Fruit fly (Drosophila melanogaster) whole organism, wandering third instar larva: ENCODE data around the gene CG15145.

ENCODE experiments used
- Abd-B ChIP-seq: fragments of >200 bp; optimal IDR thresholded peaks from 2 replicates; lab custom pipeline; 2017; ENCODE audit warnings: missing biosample characterization, missing genetic modification characterization
- CG9705 ChIP-seq: fragments of 200-800 bp; sonication (Bioruptor generic); optimal IDR thresholded peaks from 2 replicates; lab custom pipeline; 2018; ENCODE audit warnings: missing biosample characterization, mild to moderate bottlenecking, missing genetic modification characterization
- Dfd ChIP-seq: fragments of >200 bp; optimal IDR thresholded peaks from 2 replicates; lab custom pipeline; 2017; ENCODE audit warnings: missing biosample characterization, missing genetic modification characterization
- GATAd ChIP-seq: sonication (Bioruptor generic); optimal IDR thresholded peaks from 2 replicates; lab custom pipeline; 2016; ENCODE audit warnings: missing biosample characterization, missing genetic modification characterization
- HLH106 ChIP-seq: fragments of 200-800 bp; optimal IDR thresholded peaks from 3 replicates; lab custom pipeline; 2019; ENCODE audit warnings: missing biosample characterization, mild to moderate bottlenecking, missing genetic modification characterization, moderate library complexity
- Hnf4 ChIP-seq: fragments of 200-800 bp; sonication (Bioruptor generic); optimal IDR thresholded peaks from 2 replicates; lab custom pipeline; 2016; ENCODE audit warnings: missing biosample characterization, mild to moderate bottlenecking, missing genetic modification characterization
- Hr83 ChIP-seq: fragments of 200-300 bp; sonication (Bioruptor generic); optimal IDR thresholded peaks from 2 replicates; lab custom pipeline; 2016; ENCODE audit warnings: missing biosample characterization, mild to moderate bottlenecking, missing genetic modification characterization, moderate library complexity; ENCODE audit not compliant: poor library complexity, severe bottlenecking
- Jra ChIP-seq: sonication (Bioruptor generic); optimal IDR thresholded peaks from 2 replicates; lab custom pipeline; 2016; ENCODE audit warnings: missing biosample characterization, missing genetic modification characterization
- Mio ChIP-seq: sonication (Bioruptor generic); optimal IDR thresholded peaks from 2 replicates; lab custom pipeline; 2016; ENCODE audit warnings: missing biosample characterization, missing genetic modification characterization
- Myc ChIP-seq: fragments of >200 bp; optimal IDR thresholded peaks from 2 replicates; lab custom pipeline; 2017
- N ChIP-seq: fragments of >200 bp; optimal IDR thresholded peaks from 2 replicates; lab custom pipeline; 2018; ENCODE audit warnings: missing biosample characterization, missing external identifiers, missing genetic modification characterization
- OdsH ChIP-seq: fragments of 200-800 bp; sonication (Bioruptor generic); optimal IDR thresholded peaks from 2 replicates; lab custom pipeline; 2016; ENCODE audit warnings: missing biosample characterization, mild to moderate bottlenecking, missing genetic modification characterization
- Rel ChIP-seq, 2 experiments: fragments of 200-800 bp; sonication (Bioruptor generic) in 1 of 2; optimal IDR thresholded peaks; 2 replicates in 1 of 2; 3 replicates in 1 of 2; lab custom pipeline; 2016 to 2019; ENCODE audit warnings: mild to moderate bottlenecking in 2 of 2, missing biosample characterization in 2 of 2, missing genetic modification characterization in 2 of 2, moderate library complexity in 1 of 2
- Sp1 ChIP-seq: fragments of 200-800 bp; sonication (Bioruptor generic); optimal IDR thresholded peaks from 3 replicates; lab custom pipeline; 2019; ENCODE audit warnings: missing biosample characterization, mild to moderate bottlenecking, missing genetic modification characterization, moderate library complexity
- Vsx2 ChIP-seq: fragments of 200-300, 225-300 bp; sonication (Bioruptor generic); optimal IDR thresholded peaks from 2 replicates; lab custom pipeline; 2018; ENCODE audit warnings: missing biosample characterization, missing genetic modification characterization; ENCODE audit not compliant: partially characterized antibody
- br ChIP-seq: fragments of 200-800 bp; sonication (Bioruptor generic); optimal IDR thresholded peaks from 2 replicates; lab custom pipeline; 2016; ENCODE audit warnings: missing biosample characterization, missing genetic modification characterization
- brk ChIP-seq: fragments of 200-800 bp; sonication (Bioruptor generic); optimal IDR thresholded peaks from 2 replicates; lab custom pipeline; 2016; ENCODE audit warnings: missing biosample characterization, mild to moderate bottlenecking, missing genetic modification characterization
- dl ChIP-seq, 2 experiments: fragments of 175-275, 200-275 bp in 1 of 2; fragments of 200-275 bp in 1 of 2; sonication (Bioruptor generic); optimal IDR thresholded peaks; lab custom pipeline; 2018; ENCODE audit warnings: mild to moderate bottlenecking in 2 of 2, missing biosample characterization in 2 of 2, missing genetic modification characterization in 2 of 2, moderate library complexity in 2 of 2; ENCODE audit not compliant: partially characterized antibody in 2 of 2, insufficient read depth in 1 of 2
- dmrt93B ChIP-seq: fragments of 200-800 bp; sonication (Bioruptor generic); optimal IDR thresholded peaks from 2 replicates; lab custom pipeline; 2018; ENCODE audit warnings: missing biosample characterization, mild to moderate bottlenecking, missing genetic modification characterization
- dsf ChIP-seq: sonication (Bioruptor generic); optimal IDR thresholded peaks from 2 replicates; lab custom pipeline; 2016; ENCODE audit warnings: missing biosample characterization, missing genetic modification characterization, borderline replicate concordance
- ey ChIP-seq: fragments of 200-800 bp; sonication (Bioruptor generic); optimal IDR thresholded peaks from 2 replicates; lab custom pipeline; 2016; ENCODE audit warnings: missing biosample characterization, missing genetic modification characterization
- foxo ChIP-seq, 2 experiments: fragments of 200-800 bp; sonication (Bioruptor generic); optimal IDR thresholded peaks; 2 replicates in 1 of 2; 3 replicates in 1 of 2; lab custom pipeline; 2016 to 2017; ENCODE audit warnings: missing biosample characterization in 2 of 2, missing genetic modification characterization in 2 of 2
- fru ChIP-seq: fragments of 200-800 bp; sonication (Bioruptor generic); optimal IDR thresholded peaks from 3 replicates; lab custom pipeline; 2016; ENCODE audit warnings: missing biosample characterization, mild to moderate bottlenecking, missing genetic modification characterization
- h ChIP-seq: fragments of 200-800 bp; sonication (Bioruptor generic); optimal IDR thresholded peaks from 3 replicates; lab custom pipeline; 2016; ENCODE audit warnings: missing biosample characterization, mild to moderate bottlenecking, missing genetic modification characterization
- jim ChIP-seq: fragments of 175-275, 200-325 bp; sonication (Bioruptor generic); optimal IDR thresholded peaks from 2 replicates; lab custom pipeline; 2016; ENCODE audit warnings: missing biosample characterization, mild to moderate bottlenecking, missing genetic modification characterization
- lola ChIP-seq: fragments of >200 bp; optimal IDR thresholded peaks from 2 replicates; lab custom pipeline; 2017; ENCODE audit warnings: missing biosample characterization, missing genetic modification characterization
- rgr ChIP-seq: fragments of 200-800 bp; sonication (Bioruptor generic); optimal IDR thresholded peaks from 3 replicates; lab custom pipeline; 2016; ENCODE audit warnings: missing biosample characterization, mild to moderate bottlenecking, missing genetic modification characterization
- sage ChIP-seq: fragments of 200-800 bp; sonication (Bioruptor generic); optimal IDR thresholded peaks from 2 replicates; lab custom pipeline; 2016; ENCODE audit warnings: missing biosample characterization, mild to moderate bottlenecking, missing genetic modification characterization
- sv ChIP-seq: fragments of 200-800 bp; sonication (Bioruptor generic); optimal IDR thresholded peaks from 3 replicates; lab custom pipeline; 2016; ENCODE audit warnings: missing biosample characterization, missing genetic modification characterization
- tai ChIP-seq: sonication (Bioruptor generic); optimal IDR thresholded peaks from 2 replicates; lab custom pipeline; 2016; ENCODE audit warnings: missing biosample characterization, missing genetic modification characterization
- woc ChIP-seq: sonication (Bioruptor generic); optimal IDR thresholded peaks from 2 replicates; lab custom pipeline; 2016; ENCODE audit warnings: missing biosample characterization, mild to moderate bottlenecking, missing genetic modification characterization

The CG15145 gene

DNA sequence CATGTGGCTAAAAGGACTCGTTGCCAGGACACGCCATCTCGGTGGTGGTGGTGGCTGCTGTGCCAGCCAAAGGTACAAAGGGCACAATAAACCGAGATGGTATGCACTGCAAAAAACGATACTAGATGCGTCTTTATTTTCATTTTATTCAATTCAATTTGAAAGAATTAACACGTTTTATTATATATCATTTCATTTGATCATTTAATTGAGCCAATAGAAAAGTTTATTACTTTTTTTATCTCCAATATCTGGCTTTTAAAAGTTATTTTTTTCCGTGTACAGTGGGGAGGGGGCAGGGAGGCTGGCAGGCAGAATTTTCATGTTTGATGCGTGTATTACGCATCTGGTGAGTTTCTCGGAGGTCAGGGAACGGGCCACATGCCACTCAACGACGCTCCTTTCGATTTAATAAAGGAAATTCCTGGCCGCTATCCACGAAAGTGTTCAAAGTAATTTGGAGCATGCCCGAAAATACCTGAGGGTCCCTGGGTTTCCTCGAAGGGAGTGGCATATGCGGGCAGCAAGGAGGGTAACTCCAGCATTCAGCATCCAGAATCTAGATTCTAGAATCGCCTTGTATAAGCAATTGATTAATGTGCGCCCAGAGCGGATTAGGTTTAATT is 17.8 kb downstream of the CG15145 start:
- TF ChIP-seq h (GFP tag; lab: Kevin White, UChicago) (peak; percentile 79), rgr (GFP tag; lab: Kevin White, UChicago) (peak; percentile 75), dmrt93B (GFP tag; lab: Kevin White, UChicago) (peak; percentile 57), sv (peak; percentile 63), Jra (GFP tag; lab: Kevin White, UChicago) (peak; percentile 37), sage (GFP tag; lab: Kevin White, UChicago) (no peak), OdsH (GFP tag; lab: Kevin White, UChicago) (peak; percentile 70), CG9705 (no peak), Abd-B (GFP tag; lab: Kevin White, UChicago) (no peak), foxo (GFP tag; optimal IDR thresholded peaks at IDR 0.05; lab: Kevin White, UChicago) (peak in 1 of 2 experiments; percentile 75), woc (GFP tag; lab: Kevin White, UChicago) (peak; percentile 52), dl (GFP tag; optimal IDR thresholded peaks at IDR 0.05; lab: Kevin White, UChicago; ENCODE audit: insufficient read depth in 1 of 2, partially characterized antibody in 2 of 2) (no peak), N (GFP tag; lab: Kevin White, UChicago) (no peak), HLH106 (tag; lab: Kevin White, UChicago) (peak; percentile 83), Hnf4 (GFP tag; lab: Kevin White, UChicago) (peak; percentile 54), fru (GFP tag; lab: Kevin White, UChicago) (peak; percentile 80), Mio (GFP tag; lab: Kevin White, UChicago) (no peak), Sp1 (GFP tag; lab: Kevin White, UChicago) (peak; percentile 78), Rel (GFP tag; optimal IDR thresholded peaks at IDR 0.05; lab: Kevin White, UChicago) (no peak), Rel (tag; optimal IDR thresholded peaks at IDR 0.05; lab: Kevin White, UChicago) (no peak), br (GFP tag; lab: Kevin White, UChicago) (peak; percentile 67), ey (peak; percentile 70)

DNA sequence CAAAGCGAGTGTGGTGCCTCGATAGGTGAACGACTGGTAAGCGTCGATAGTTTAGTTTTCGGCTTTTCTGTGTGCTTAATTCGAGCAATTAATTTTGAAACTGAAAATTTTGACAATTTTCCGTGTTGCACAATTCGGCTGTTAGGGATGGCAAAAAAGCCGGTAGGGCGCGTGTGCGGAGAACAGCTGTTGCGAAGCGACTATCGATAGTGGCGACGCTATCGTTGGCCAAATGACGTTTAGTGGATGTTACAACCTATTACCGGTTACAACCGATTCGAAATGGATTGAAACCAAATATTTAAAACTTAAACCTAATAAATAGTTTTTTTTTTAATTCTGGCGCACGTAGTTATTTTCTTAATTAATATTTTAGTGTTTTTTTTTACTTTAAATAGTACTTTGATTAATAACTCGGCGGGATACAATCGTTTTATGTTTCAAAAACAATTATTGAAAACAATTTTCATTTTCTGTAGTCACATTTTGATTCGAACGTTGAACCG is 31.0 kb downstream of the CG15145 start, which contains the start of the genes mEFTs and Dhc36C:
Gene mEFTs, minus strand, starts transcription at position 161 of the 506 bp plus-strand sequence.
Gene Dhc36C, plus strand, starts transcription at position 456 of the 506 bp plus-strand sequence.
- peak; percentile 63 for TF ChIP-seq h (GFP tag; lab: Kevin White, UChicago)
- TF ChIP-seq sage (GFP tag; lab: Kevin White, UChicago) = peak; percentile 20
- no peak for TF ChIP-seq GATAd (GFP tag; lab: Kevin White, UChicago)
- peak; percentile 73 for TF ChIP-seq Myc (lab: Kevin White, UChicago)

DNA sequence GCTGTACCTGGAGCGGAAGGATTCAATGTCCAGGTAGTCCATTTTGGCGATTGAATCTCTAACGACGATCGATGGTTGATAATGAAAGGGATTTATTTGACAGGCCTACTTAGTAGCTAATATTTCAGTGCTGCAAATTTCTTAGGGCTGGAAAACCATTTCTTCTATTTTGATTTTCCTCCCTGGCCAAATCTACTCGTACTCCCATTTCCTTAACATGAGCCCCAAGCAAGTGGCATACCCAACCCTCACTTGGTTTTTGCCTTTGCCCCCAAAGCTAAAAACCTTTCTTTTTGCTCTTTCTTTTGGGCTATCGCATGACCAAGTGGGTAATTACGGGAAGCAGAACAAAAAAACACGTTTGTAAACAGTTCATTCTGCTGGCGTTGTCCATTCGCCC is 33.3 kb downstream of the CG15145 start, which contains the start of gene CG15142:
Gene CG15142, minus strand, starts transcription at position 101 of the 400 bp plus-strand sequence.
- TF ChIP-seq dl (GFP tag; optimal IDR thresholded peaks at IDR 0.05; lab: Kevin White, UChicago; ENCODE audit: insufficient read depth in 1 of 2, partially characterized antibody in 2 of 2) = no peak
- no peak for TF ChIP-seq h (GFP tag; lab: Kevin White, UChicago)
- no peak for TF ChIP-seq tai (GFP tag; lab: Kevin White, UChicago)
- no peak for TF ChIP-seq Vsx2
- no peak for TF ChIP-seq Hr83 (GFP tag; lab: Kevin White, UChicago)

DNA sequence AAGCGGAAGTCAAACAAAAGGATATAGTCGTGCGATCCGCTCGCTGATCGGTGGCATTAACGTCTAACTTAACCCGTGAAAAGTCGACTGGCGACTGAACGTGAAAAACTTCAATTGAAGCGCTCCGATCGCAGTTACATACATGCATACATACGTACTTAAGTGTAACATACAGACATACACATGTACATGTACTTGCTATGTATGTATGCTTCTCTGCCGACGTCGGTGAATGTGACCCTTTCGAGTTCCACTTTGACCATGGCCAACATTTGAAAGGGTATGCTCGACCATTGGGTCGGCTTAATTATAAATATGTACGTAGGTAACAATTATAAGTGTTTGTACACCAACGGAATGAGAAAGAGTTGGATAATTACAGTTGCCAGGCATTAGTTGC is 34.9 kb downstream of the CG15145 start, which contains the start of gene qua:
Gene qua, minus strand, starts transcription at position 101 of the 400 bp plus-strand sequence.
- no peak for TF ChIP-seq CG9705
- no peak for TF ChIP-seq fru (GFP tag; lab: Kevin White, UChicago)
- TF ChIP-seq Vsx2 = no peak

DNA sequence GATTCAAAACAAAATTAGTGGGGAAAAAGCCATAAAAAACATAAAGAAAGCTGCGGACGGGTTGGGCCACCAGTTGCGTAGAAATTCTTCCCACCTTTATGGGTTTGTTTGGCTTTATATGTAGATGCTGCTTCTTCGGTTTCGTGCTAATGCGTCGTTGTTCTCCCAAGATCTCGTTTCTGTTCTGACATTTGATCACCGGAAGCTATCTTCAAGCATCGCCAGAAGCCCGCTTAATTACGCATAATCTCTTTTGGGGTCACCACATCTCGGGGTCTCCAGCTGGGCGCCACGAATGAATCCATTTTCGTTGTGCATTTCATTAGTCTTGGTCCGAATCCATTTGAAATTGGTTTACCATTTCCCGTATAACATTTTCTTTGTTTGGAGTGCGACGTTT is 36.3 kb downstream of the CG15145 start:
- no peak for TF ChIP-seq Rel (GFP tag; optimal IDR thresholded peaks at IDR 0.05; lab: Kevin White, UChicago)
- TF ChIP-seq Rel (tag; optimal IDR thresholded peaks at IDR 0.05; lab: Kevin White, UChicago) = no peak
- no peak for TF ChIP-seq Hnf4 (GFP tag; lab: Kevin White, UChicago)
- no peak for TF ChIP-seq h (GFP tag; lab: Kevin White, UChicago)
- no peak for TF ChIP-seq Myc (lab: Kevin White, UChicago)
- no peak for TF ChIP-seq Abd-B (GFP tag; lab: Kevin White, UChicago)
- no peak for TF ChIP-seq jim (GFP tag; lab: Kevin White, UChicago)
- no peak for TF ChIP-seq Mio (GFP tag; lab: Kevin White, UChicago)
- TF ChIP-seq Hr83 (GFP tag; lab: Kevin White, UChicago) = no peak
- no peak for TF ChIP-seq ey
- no peak for TF ChIP-seq Dfd
- no peak for TF ChIP-seq N (GFP tag; lab: Kevin White, UChicago)
- TF ChIP-seq dl (GFP tag; optimal IDR thresholded peaks at IDR 0.05; lab: Kevin White, UChicago; ENCODE audit: insufficient read depth in 1 of 2, partially characterized antibody in 2 of 2) = no peak
- no peak for TF ChIP-seq Sp1 (GFP tag; lab: Kevin White, UChicago)
- TF ChIP-seq Vsx2 = no peak
- TF ChIP-seq dsf (GFP tag; lab: Kevin White, UChicago) = no peak
- no peak for TF ChIP-seq sv
- TF ChIP-seq lola (GFP tag; lab: Kevin White, UChicago) = no peak
- no peak for TF ChIP-seq brk (GFP tag; lab: Kevin White, UChicago)
